Fruit fly (Drosophila melanogaster): ENCODE data around the gene Aven.
A peak's percentile ranks its signal among the peaks of the same experiment; 100 is the strongest.

Gene Aven

DNA sequence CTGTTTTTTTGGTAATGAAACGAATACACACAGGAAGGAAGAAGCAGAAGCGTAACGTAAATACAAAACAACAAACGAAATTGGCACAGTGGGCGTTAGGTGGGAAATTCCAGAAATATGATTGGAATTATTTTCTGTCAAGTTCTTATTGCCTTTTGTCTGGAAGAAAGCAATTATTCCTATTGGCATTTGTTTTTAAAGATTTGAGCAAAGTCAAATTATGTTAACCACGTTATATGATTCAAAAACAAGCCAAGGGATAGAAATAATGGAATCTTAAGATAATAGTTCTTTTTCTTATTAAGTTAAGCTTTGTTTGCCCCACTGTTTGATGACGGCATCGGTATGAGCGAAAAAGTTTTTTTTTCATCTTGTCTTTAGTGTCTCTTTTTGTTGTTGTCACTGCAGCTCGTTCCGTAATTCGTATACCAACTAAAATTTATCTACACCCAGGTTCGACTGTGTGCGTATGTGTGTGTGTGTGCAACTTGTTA lies 49.9 kb downstream of the Aven start (continued):
- TF ChIP-seq ATbp (GFP tag; optimal IDR thresholded peaks at IDR 0.05), result peak; percentile 95
- TF ChIP-seq Awh (GFP tag; IDR thresholded peaks at IDR 0.05), result peak; percentile 91
- TF ChIP-seq CG15601 (tag; optimal IDR thresholded peaks at IDR 0.05), result peak; percentile 84
- TF ChIP-seq eve (GFP tag; optimal IDR thresholded peaks at IDR 0.05), result peak in 1 of 2 experiments; percentile 98
- peak; percentile 81 for TF ChIP-seq Hmx (GFP tag; optimal IDR thresholded peaks at IDR 0.05)
- TF ChIP-seq Sry-β (GFP tag; optimal IDR thresholded peaks at IDR 0.05), result peak; percentile 29
- no peak for TF ChIP-seq zf30C (GFP tag; optimal IDR thresholded peaks at IDR 0.05)
- TF ChIP-seq h (optimal IDR thresholded peaks at IDR 0.05), result no peak
- TF ChIP-seq Max (GFP tag; optimal IDR thresholded peaks at IDR 0.05), result peak; percentile 95
- TF ChIP-seq CG10565 (GFP tag; optimal IDR thresholded peaks at IDR 0.05), result peak; percentile 82
- TF ChIP-seq fu2 (GFP tag; optimal IDR thresholded peaks at IDR 0.05), result peak; percentile 96
- peak; percentile 92 for TF ChIP-seq Mes4 (GFP tag; optimal IDR thresholded peaks at IDR 0.05)
- peak; percentile 92 for TF ChIP-seq CG8089 (GFP tag; optimal IDR thresholded peaks at IDR 0.05)
- peak; percentile 84 for TF ChIP-seq nom (GFP tag; optimal IDR thresholded peaks at IDR 0.05)
- 0 out of 3 replicates have a peak, but pooled peaks have one; percentile 60 for TF ChIP-seq CG2199 (GFP tag; IDR thresholded peaks at IDR 0.05)
- TF ChIP-seq lov (optimal IDR thresholded peaks at IDR 0.05), result no peak
- TF ChIP-seq lov (GFP tag; IDR thresholded peaks at IDR 0.05), result peak; percentile 54; the same call in 1 of the 3 replicates
- TF ChIP-seq Fer3 (tag; optimal IDR thresholded peaks at IDR 0.05), result peak; percentile 96
- peak; percentile 93 for TF ChIP-seq CG11398 (GFP tag; optimal IDR thresholded peaks at IDR 0.05)
- TF ChIP-seq CG2202 (tag; optimal IDR thresholded peaks at IDR 0.05), result peak; percentile 72
- peak; percentile 72 for TF ChIP-seq ewg (GFP tag; optimal IDR thresholded peaks at IDR 0.05)
- peak; percentile 97 for TF ChIP-seq pho (GFP tag; optimal IDR thresholded peaks at IDR 0.05)
- TF ChIP-seq NK7.1 (GFP tag; optimal IDR thresholded peaks at IDR 0.05), result peak; percentile 92
- peak; percentile 93 for TF ChIP-seq CG9437 (GFP tag; optimal IDR thresholded peaks at IDR 0.05)
- peak; percentile 86 for TF ChIP-seq HmgD (GFP tag; optimal IDR thresholded peaks at IDR 0.05)
- peak; percentile 88 for TF ChIP-seq Blimp-1 (GFP tag; optimal IDR thresholded peaks at IDR 0.05)
- peak; percentile 10 for TF ChIP-seq MESR4 (GFP tag; optimal IDR thresholded peaks at IDR 0.05)
- TF ChIP-seq C15 (GFP tag; IDR thresholded peaks at IDR 0.05), result peak; percentile 85
- TF ChIP-seq CG8281 (tag; optimal IDR thresholded peaks at IDR 0.05), result peak; percentile 82
- peak; percentile 87 for TF ChIP-seq kay (GFP tag; optimal IDR thresholded peaks at IDR 0.05)
- TF ChIP-seq CG6175 (GFP tag; IDR thresholded peaks at IDR 0.05), result peak; percentile 72; the same call in 2 of the 3 replicates
- TF ChIP-seq Dad (GFP tag; optimal IDR thresholded peaks at IDR 0.05), result peak; percentile 93
- TF ChIP-seq cg (GFP tag; optimal IDR thresholded peaks at IDR 0.05), result no peak
- peak; percentile 94 for TF ChIP-seq Dip3 (GFP tag; optimal IDR thresholded peaks at IDR 0.05)
- TF ChIP-seq en (GFP tag; optimal IDR thresholded peaks at IDR 0.05), result peak; percentile 94
- peak; percentile 95 for TF ChIP-seq CG6854 (GFP tag; optimal IDR thresholded peaks at IDR 0.05)
- peak; percentile 98 for TF ChIP-seq CG18599 (GFP tag; optimal IDR thresholded peaks at IDR 0.05)
- peak; percentile 83 for TF ChIP-seq Optix (GFP tag; IDR thresholded peaks at IDR 0.05)
- peak; percentile 84 for TF ChIP-seq Usf (GFP tag; optimal IDR thresholded peaks at IDR 0.05)
- peak; percentile 95 for TF ChIP-seq bcd (GFP tag; optimal IDR thresholded peaks at IDR 0.05)
- peak; percentile 73 for TF ChIP-seq ham (GFP tag; IDR thresholded peaks at IDR 0.05)
- TF ChIP-seq unc-4 (GFP tag; IDR thresholded peaks at IDR 0.05; ENCODE audit: partially characterized antibody), result no peak
- TF ChIP-seq gcm2 (GFP tag; optimal IDR thresholded peaks at IDR 0.05), result peak; percentile 95
- TF ChIP-seq Xbp1 (GFP tag; optimal IDR thresholded peaks at IDR 0.05), result peak; percentile 94
- peak; percentile 97 for TF ChIP-seq pb (GFP tag; optimal IDR thresholded peaks at IDR 0.05)
- TF ChIP-seq GATAe (GFP tag; conservative IDR thresholded peaks at IDR 0.05), result peak; percentile 64
- TF ChIP-seq nau (GFP tag; optimal IDR thresholded peaks at IDR 0.05), result peak; percentile 96
- peak; percentile 96 for TF ChIP-seq CG18619 (GFP tag; optimal IDR thresholded peaks at IDR 0.05)
- TF ChIP-seq Vsx1 (GFP tag; optimal IDR thresholded peaks at IDR 0.05), result peak; percentile 81
- TF ChIP-seq CG11085 (GFP tag; IDR thresholded peaks at IDR 0.05), result peak; percentile 83
- TF ChIP-seq CG9876 (GFP tag; optimal IDR thresholded peaks at IDR 0.05), result peak; percentile 88
